Worm (Caenorhabditis elegans) whole organism, L1 larva: ENCODE results near the gene set-24.

Source experiments
- Y116A8C.19 ChIP-seq: sonication (generic microtip); optimal IDR thresholded peaks from 2 replicates; lab custom pipeline; 2016; ENCODE audit warnings: missing compliant biosample characterization, missing genetic modification characterization, borderline replicate concordance
- ama-1 ChIP-seq: fragments of 150-350 bp; optimal IDR thresholded peaks from 2 replicates; lab custom pipeline; 2014
- ceh-63 ChIP-seq: fragments of 200-800 bp; sonication (Bioruptor generic); optimal IDR thresholded peaks from 2 replicates; lab custom pipeline; 2018; ENCODE audit warnings: mild to moderate bottlenecking, missing genetic modification characterization, missing compliant biosample characterization
- ceh-8 ChIP-seq: fragments of 200-800 bp; sonication (Bioruptor generic); optimal IDR thresholded peaks from 2 replicates; lab custom pipeline; 2018; ENCODE audit warnings: mild to moderate bottlenecking, missing genetic modification characterization, moderate library complexity, missing compliant biosample characterization
- ceh-82 ChIP-seq, 3 experiments: fragments of 150-350 bp in 1 of 3; sonication (generic microtip) in 2 of 3; optimal IDR thresholded peaks; 2 replicates each; lab custom pipeline; 2014 to 2017; ENCODE audit warnings: missing biosample characterization in 3 of 3, missing genetic modification characterization in 3 of 3
- ceh-88 ChIP-seq: fragments of 200-800 bp; sonication (Bioruptor generic); IDR thresholded peaks from 2 replicates; pipeline ENCODE4 v1.3.6; 2022; ENCODE audit warnings: missing genetic modification characterization, missing compliant biosample characterization
- efl-1 ChIP-seq, 4 experiments: fragments of 150-350 bp; optimal IDR thresholded peaks in 3 of 4; peaks in 1 of 4; 1 replicate in 1 of 4; 2 replicates in 3 of 4; lab custom pipeline; 2014; ENCODE audit warnings: missing biosample characterization in 2 of 4, missing genetic modification characterization in 2 of 4, missing genetic modification reagents in 2 of 4
- elt-2 ChIP-seq: sonication (generic microtip); optimal IDR thresholded peaks from 2 replicates; lab custom pipeline; 2016; ENCODE audit warnings: missing genetic modification characterization, mild to moderate bottlenecking, inconsistent platforms, missing compliant biosample characterization, missing genetic modification reagents
- elt-3 ChIP-seq, 6 experiments: fragments of 150-350 bp in 1 of 6; sonication (generic microtip); optimal IDR thresholded peaks; 2 replicates each; lab custom pipeline; 2017 to 2018; ENCODE audit warnings: missing biosample characterization in 6 of 6, missing genetic modification characterization in 6 of 6, inconsistent platforms in 1 of 6
- fkh-10 ChIP-seq: sonication (generic microtip); optimal IDR thresholded peaks from 2 replicates; lab custom pipeline; 2017; ENCODE audit warnings: missing biosample characterization, missing genetic modification reagents, missing genetic modification characterization
- fkh-4 ChIP-seq: sonication (generic microtip); optimal IDR thresholded peaks from 2 replicates; lab custom pipeline; 2016; ENCODE audit warnings: missing compliant biosample characterization, missing genetic modification characterization, borderline replicate concordance
- fos-1 ChIP-seq: fragments of 150-350 bp; optimal IDR thresholded peaks from 2 replicates; lab custom pipeline; 2014; ENCODE audit warnings: missing biosample characterization, missing genetic modification characterization
- grh-1 ChIP-seq: fragments of 200-800 bp; sonication (Bioruptor generic); IDR thresholded peaks from 2 replicates; pipeline ENCODE4 v1.3.6; 2022; ENCODE audit warnings: missing genetic modification reagents, missing genetic modification characterization, missing compliant biosample characterization
- hlh-17 ChIP-seq: fragments of 200-800 bp; sonication (Bioruptor generic); optimal IDR thresholded peaks from 2 replicates; lab custom pipeline; 2018; ENCODE audit warnings: missing genetic modification characterization, mild to moderate bottlenecking, missing compliant biosample characterization, moderate library complexity, borderline replicate concordance
- hpl-2 ChIP-seq: fragments of 150-350 bp; optimal IDR thresholded peaks from 2 replicates; lab custom pipeline; 2014; ENCODE audit warnings: missing biosample characterization, missing genetic modification reagents, missing genetic modification characterization
- irx-1 ChIP-seq: sonication (generic microtip); optimal IDR thresholded peaks from 2 replicates; lab custom pipeline; 2016; ENCODE audit warnings: missing genetic modification characterization, missing compliant biosample characterization
- jun-1 ChIP-seq: fragments of 150-350 bp; optimal IDR thresholded peaks from 2 replicates; lab custom pipeline; 2014; ENCODE audit warnings: missing biosample characterization, missing genetic modification reagents, missing genetic modification characterization
- lin-13 ChIP-seq: fragments of 150-350 bp; optimal IDR thresholded peaks from 2 replicates; lab custom pipeline; 2014; ENCODE audit warnings: missing biosample characterization, missing genetic modification reagents, missing genetic modification characterization
- lin-15B ChIP-seq: fragments of 150-350 bp; sonication (generic microtip); optimal IDR thresholded peaks from 3 replicates; lab custom pipeline; 2014; ENCODE audit warnings: missing biosample characterization, missing genetic modification characterization
- lin-35 ChIP-seq, 2 experiments: fragments of 150-350 bp; optimal IDR thresholded peaks; 2 replicates each; lab custom pipeline; 2014; ENCODE audit warnings: missing biosample characterization in 2 of 2, missing genetic modification characterization in 2 of 2, missing genetic modification reagents in 2 of 2
- mab-9 ChIP-seq: fragments of 200-800 bp; sonication (Bioruptor generic); IDR thresholded peaks from 2 replicates; pipeline ENCODE4 v1.3.6; 2022; ENCODE audit warnings: missing genetic modification reagents, missing genetic modification characterization, missing compliant biosample characterization
- mdl-1 ChIP-seq, 2 experiments: fragments of 150-350 bp; optimal IDR thresholded peaks; 2 replicates each; lab custom pipeline; 2014 to 2017; ENCODE audit warnings: missing biosample characterization in 2 of 2, missing genetic modification characterization in 2 of 2, inconsistent platforms in 1 of 2
- mef-2 ChIP-seq: fragments of 150-350 bp; optimal IDR thresholded peaks from 2 replicates; lab custom pipeline; 2014; ENCODE audit warnings: missing biosample characterization, missing genetic modification characterization
- nhr-12 ChIP-seq: sonication (generic microtip); optimal IDR thresholded peaks from 2 replicates; lab custom pipeline; 2017; ENCODE audit warnings: missing biosample characterization, missing genetic modification characterization
- nhr-19 ChIP-seq: fragments of 200-800 bp; sonication (Bioruptor generic); conservative IDR thresholded peaks from 2 replicates; pipeline ENCODE4 v1.3.6; 2022; ENCODE audit warnings: missing genetic modification characterization, missing compliant biosample characterization
- nhr-47 ChIP-seq: sonication (generic microtip); optimal IDR thresholded peaks from 2 replicates; lab custom pipeline; 2016; ENCODE audit warnings: mild to moderate bottlenecking, missing genetic modification characterization, moderate library complexity, missing compliant biosample characterization
- nhr-71 ChIP-seq: sonication (generic microtip); optimal IDR thresholded peaks from 2 replicates; lab custom pipeline; 2016; ENCODE audit warnings: mild to moderate bottlenecking, missing genetic modification characterization, moderate library complexity, missing compliant biosample characterization
- nhr-76 ChIP-seq: sonication (generic microtip); optimal IDR thresholded peaks from 2 replicates; lab custom pipeline; 2017; ENCODE audit warnings: missing biosample characterization, missing genetic modification characterization
- nhr-90 ChIP-seq: sonication (generic microtip); optimal IDR thresholded peaks from 2 replicates; lab custom pipeline; 2016; ENCODE audit warnings: mild to moderate bottlenecking, missing genetic modification characterization, missing compliant biosample characterization; ENCODE audit not compliant: poor library complexity
- pax-3 ChIP-seq: fragments of 200-800 bp; sonication (Bioruptor generic); optimal IDR thresholded peaks from 2 replicates; lab custom pipeline; 2018; ENCODE audit warnings: mild to moderate bottlenecking, missing genetic modification characterization, moderate library complexity, missing compliant biosample characterization
- snu-23 ChIP-seq: sonication (generic microtip); optimal IDR thresholded peaks from 2 replicates; lab custom pipeline; 2016; ENCODE audit warnings: missing genetic modification characterization, missing compliant biosample characterization
- sptf-1 ChIP-seq: fragments of 150-350 bp; optimal IDR thresholded peaks from 2 replicates; lab custom pipeline; 2014; ENCODE audit warnings: missing biosample characterization, missing genetic modification characterization
- sup-37 ChIP-seq: fragments of 200-800 bp; sonication (Bioruptor generic); optimal IDR thresholded peaks from 2 replicates; lab custom pipeline; 2018; ENCODE audit warnings: mild to moderate bottlenecking, missing genetic modification characterization, missing compliant biosample characterization
- swsn-7 ChIP-seq: sonication (generic microtip); optimal IDR thresholded peaks from 2 replicates; lab custom pipeline; 2016; ENCODE audit warnings: missing genetic modification characterization, missing compliant biosample characterization
- tlp-1 ChIP-seq: fragments of 150-350 bp; optimal IDR thresholded peaks from 2 replicates; lab custom pipeline; 2014; ENCODE audit warnings: missing biosample characterization, missing genetic modification characterization
- unc-30 ChIP-seq: sonication (generic microtip); optimal IDR thresholded peaks from 2 replicates; lab custom pipeline; 2017; ENCODE audit warnings: missing biosample characterization, missing genetic modification characterization
- unc-62 ChIP-seq: fragments of 150-350 bp; optimal IDR thresholded peaks from 2 replicates; lab custom pipeline; 2014; ENCODE audit warnings: missing biosample characterization, missing genetic modification reagents, missing genetic modification characterization
- unc-86 ChIP-seq: sonication (generic microtip); optimal IDR thresholded peaks from 2 replicates; lab custom pipeline; 2016; ENCODE audit warnings: missing genetic modification characterization, missing compliant biosample characterization
- vab-15 ChIP-seq: sonication (generic microtip); optimal IDR thresholded peaks from 2 replicates; lab custom pipeline; 2017; ENCODE audit warnings: missing genotype, mild to moderate bottlenecking, missing genetic modification characterization, missing compliant biosample characterization
- zag-1 ChIP-seq: fragments of 150-350 bp; optimal IDR thresholded peaks from 2 replicates; lab custom pipeline; 2014; ENCODE audit warnings: missing biosample characterization, missing genetic modification characterization
- zip-4 ChIP-seq: fragments of 200-800 bp; sonication (Bioruptor generic); optimal IDR thresholded peaks from 2 replicates; lab custom pipeline; 2018; ENCODE audit warnings: mild to moderate bottlenecking, missing genetic modification characterization, moderate library complexity, missing compliant biosample characterization
- ztf-11 ChIP-seq, 2 experiments: sonication (generic microtip); optimal IDR thresholded peaks; 2 replicates each; lab custom pipeline; 2016 to 2017; ENCODE audit warnings: missing genetic modification characterization in 2 of 2, missing biosample characterization in 1 of 2, missing compliant biosample characterization in 1 of 2

set-24 gene

ce11 chrII:12137983-12138382, 7.2 kb upstream of the set-24 start (continued):
- TF ChIP-seq fos-1 (tag; lab: Kevin White, UChicago) = no peak

ce11 chrII:12130393-12130792, 375 bp downstream of the set-24 start:
- TF ChIP-seq hlh-17 (no peak), nhr-90 (tag; lab: Kevin White, UChicago) (no peak), mab-9 (GFP tag; lab: Robert Waterston, UW) (no peak), fkh-4 (no peak), ceh-82 (tag; optimal IDR thresholded peaks at IDR 0.05; lab: Kevin White, UChicago) (no peak), swsn-7 (tag; lab: Kevin White, UChicago) (no peak), mef-2 (tag; lab: Kevin White, UChicago) (no peak), ama-1 (no peak), jun-1 (no peak), elt-3 (tag; optimal IDR thresholded peaks at IDR 0.05; lab: Kevin White, UChicago) (no peak), Y116A8C.19 (tag; lab: Kevin White, UChicago) (no peak), tlp-1 (tag; lab: Kevin White, UChicago) (no peak), ceh-63 (GFP tag; lab: Kevin White, UChicago) (no peak), snu-23 (GFP tag; lab: Kevin White, UChicago) (no peak)

DNA sequence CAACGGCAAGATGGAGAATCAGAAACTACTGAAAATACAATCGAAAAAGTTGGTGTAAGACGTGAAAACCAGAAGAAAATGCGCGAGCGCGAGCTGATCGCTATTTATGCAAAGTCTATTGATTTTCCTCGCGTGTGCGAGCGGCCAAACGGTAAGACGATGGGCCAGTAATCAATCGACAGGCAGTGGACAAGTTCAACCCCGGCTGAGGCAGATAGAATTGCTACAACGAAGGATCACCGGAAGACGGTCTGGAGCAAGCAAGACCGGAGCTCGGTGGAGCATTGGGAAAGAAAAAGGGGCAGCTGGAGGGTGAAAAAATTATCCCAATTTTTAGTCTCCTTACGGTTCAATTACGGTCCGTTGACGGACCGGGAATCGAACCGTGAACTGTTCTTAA, 8.1 kb downstream of the set-24 start:
- TF ChIP-seq nhr-19 (GFP tag; lab: Robert Waterston, UW) (peak; percentile 20), grh-1 (peak; percentile 19; the same call in 1 of the 2 replicates)
- TF ChIP-seq, all 84 proteins: peak for 2; not testable (repeated sequence) for 82

DNA sequence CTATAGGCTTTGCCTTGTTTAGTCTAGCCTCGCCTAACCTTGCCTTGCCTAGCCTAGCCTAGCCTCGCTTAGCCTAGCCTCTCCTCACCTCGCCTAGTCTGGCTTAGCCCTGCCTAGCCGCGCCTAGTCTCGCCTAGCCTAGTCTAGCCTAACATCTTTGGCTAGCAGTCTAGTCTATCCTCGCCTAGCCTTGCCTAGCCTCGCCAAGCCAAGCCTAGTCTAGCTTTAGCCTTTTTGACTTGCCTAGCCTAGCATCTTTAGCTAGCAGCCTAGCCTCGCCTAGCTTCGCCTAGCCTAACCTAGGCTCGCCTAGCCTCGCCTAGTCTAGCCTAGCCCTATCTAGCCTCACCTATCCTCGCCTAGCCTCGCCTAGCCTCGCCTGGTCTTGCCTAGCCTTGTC, 19.8 kb downstream of the set-24 start:
- TF ChIP-seq nhr-12 (no peak), ceh-8 (GFP tag; lab: Kevin White, UChicago) (no peak), ceh-63 (GFP tag; lab: Kevin White, UChicago) (no peak), mdl-1 (tag; optimal IDR thresholded peaks at IDR 0.05; lab: Kevin White, UChicago) (no peak), nhr-47 (tag; lab: Kevin White, UChicago) (no peak), hpl-2 (GFP tag; lab: Kevin White, UChicago) (no peak), efl-1 (optimal IDR thresholded peaks at IDR 0.05; lab: Kevin White, UChicago) (no peak), efl-1 (GFP tag; optimal IDR thresholded peaks at IDR 0.05 in 1 of 2; lab: Kevin White, UChicago) (no peak), zip-4 (GFP tag; lab: Kevin White, UChicago) (no peak), ztf-11 (tag; optimal IDR thresholded peaks at IDR 0.05; lab: Kevin White, UChicago) (no peak), pax-3 (tag; lab: Kevin White, UChicago) (no peak), unc-86 (tag; lab: Kevin White, UChicago) (no peak)

- TF ChIP-seq lin-13 (no peak), sptf-1 (tag; lab: Kevin White, UChicago) (no peak), nhr-76 (tag; lab: Kevin White, UChicago) (no peak), ceh-88 (GFP tag; lab: Robert Waterston, UW) (no peak), zag-1 (no peak), unc-62 (GFP tag; lab: Kevin White, UChicago) (no peak), lin-35 (GFP tag; optimal IDR thresholded peaks at IDR 0.05; lab: Kevin White, UChicago) (no peak), unc-30 (tag; lab: Kevin White, UChicago) (no peak), irx-1 (no peak), vab-15 (tag; lab: Kevin White, UChicago) (no peak), sup-37 (GFP tag; lab: Kevin White, UChicago) (no peak), tlp-1 (tag; lab: Kevin White, UChicago) (no peak), nhr-71 (tag; lab: Kevin White, UChicago) (no peak), fkh-10 (GFP tag; lab: Kevin White, UChicago) (no peak), ceh-8 (GFP tag; lab: Kevin White, UChicago) (no peak), fkh-4 (no peak), mab-9 (GFP tag; lab: Robert Waterston, UW) (no peak), elt-2 (tag; lab: Kevin White, UChicago) (no peak), lin-15B (tag; lab: Kevin White, UChicago) (no peak)
These were observed 21.9 kb downstream of the set-24 start for ce11 chrII:12108843-12109242.
